Worm (Caenorhabditis elegans) whole organism, L4 larva: ENCODE data around the gene Y71H2AL.2.

ENCODE experiments used
- D1046.2 ChIP-seq: fragments of 200-800 bp; sonication (Bioruptor generic); IDR thresholded peaks from 2 replicates; pipeline ENCODE4 v1.3.6; 2022; ENCODE audit warnings: missing genetic modification characterization, missing compliant biosample characterization
- F10B5.3 ChIP-seq: sonication (generic microtip); optimal IDR thresholded peaks from 2 replicates; lab custom pipeline; 2016; ENCODE audit warnings: mild to moderate bottlenecking, missing genetic modification characterization, missing compliant biosample characterization
- F37D6.2 ChIP-seq: sonication (generic microtip); optimal IDR thresholded peaks from 2 replicates; lab custom pipeline; 2016; ENCODE audit warnings: mild to moderate bottlenecking, missing genetic modification characterization, missing compliant biosample characterization
- R02D3.7 ChIP-seq: fragments of 150-350 bp; sonication (generic microtip); optimal IDR thresholded peaks from 3 replicates; lab custom pipeline; 2014; ENCODE audit warnings: missing biosample characterization, missing genetic modification characterization
- T20F7.1 ChIP-seq: fragments of 200-800 bp; sonication (Bioruptor generic); optimal IDR thresholded peaks from 2 replicates; lab custom pipeline; 2018; ENCODE audit warnings: mild to moderate bottlenecking, missing genetic modification characterization, missing compliant biosample characterization
- Y5F2A.4 ChIP-seq: fragments of 200-800 bp; sonication (Bioruptor generic); optimal IDR thresholded peaks from 2 replicates; lab custom pipeline; 2018; ENCODE audit warnings: mild to moderate bottlenecking, missing genetic modification characterization, missing compliant biosample characterization
- Y75B8A.6 ChIP-seq: fragments of 200-800 bp; sonication (Bioruptor generic); IDR thresholded peaks from 2 replicates; pipeline ENCODE4 v1.3.6; 2022; ENCODE audit warnings: missing genetic modification reagents, missing genetic modification characterization, missing compliant biosample characterization
- ZK337.2 ChIP-seq: fragments of 200-800 bp; sonication (Bioruptor generic); IDR thresholded peaks from 2 replicates; pipeline ENCODE4 v1.3.6; 2022; ENCODE audit warnings: missing genetic modification reagents, missing genetic modification characterization, missing compliant biosample characterization
- ZK546.5 ChIP-seq, 2 experiments: sonication (generic microtip); optimal IDR thresholded peaks; 2 replicates each; lab custom pipeline; 2017; ENCODE audit warnings: missing biosample characterization in 2 of 2, missing genetic modification characterization in 2 of 2
- arid-1 ChIP-seq: fragments of 200-800 bp; sonication (Bioruptor generic); conservative IDR thresholded peaks from 2 replicates; pipeline ENCODE4 v1.3.6; 2022; ENCODE audit warnings: missing genetic modification reagents, missing genetic modification characterization, missing compliant biosample characterization
- ceh-20 ChIP-seq: fragments of 200-800 bp; sonication (Bioruptor generic); IDR thresholded peaks from 2 replicates; pipeline ENCODE4 v1.3.6; 2022; ENCODE audit warnings: missing genetic modification reagents, missing genetic modification characterization, missing compliant biosample characterization
- ceh-44 ChIP-seq: fragments of 200-800 bp; sonication (Bioruptor generic); IDR thresholded peaks from 2 replicates; pipeline ENCODE4 v1.3.6; 2022; ENCODE audit warnings: missing genetic modification reagents, missing genetic modification characterization, missing compliant biosample characterization
- ceh-62 ChIP-seq: sonication (generic microtip); optimal IDR thresholded peaks from 2 replicates; lab custom pipeline; 2017; ENCODE audit warnings: missing biosample characterization, missing genetic modification characterization
- ces-1 ChIP-seq: fragments of 150-350 bp; sonication (generic microtip); optimal IDR thresholded peaks from 4 replicates; lab custom pipeline; 2014; ENCODE audit warnings: missing biosample characterization, missing genetic modification reagents, missing genetic modification characterization
- daf-12 ChIP-seq: fragments of 150-350 bp; optimal IDR thresholded peaks from 2 replicates; lab custom pipeline; 2014; ENCODE audit warnings: missing biosample characterization, missing genetic modification reagents, missing genetic modification characterization
- daf-16 ChIP-seq, 3 experiments: sonication (generic microtip); optimal IDR thresholded peaks; 2 replicates each; lab custom pipeline; 2016 to 2017; ENCODE audit warnings: missing genetic modification characterization in 3 of 3, missing genetic modification reagents in 3 of 3, mild to moderate bottlenecking in 2 of 3, missing compliant biosample characterization in 2 of 3, missing biosample characterization in 1 of 3, moderate library complexity in 1 of 3
- dmd-6 ChIP-seq: fragments of 200-800 bp; sonication (Bioruptor generic); IDR thresholded peaks from 2 replicates; pipeline ENCODE4 v1.3.6; 2022; ENCODE audit warnings: missing genetic modification reagents, missing genetic modification characterization, missing compliant biosample characterization
- dmd-8 ChIP-seq: fragments of 200-800 bp; sonication (Bioruptor generic); IDR thresholded peaks from 2 replicates; pipeline ENCODE4 v1.3.6; 2022; ENCODE audit warnings: missing genetic modification characterization, missing compliant biosample characterization
- dpl-1 ChIP-seq: fragments of 150-350 bp; optimal IDR thresholded peaks from 2 replicates; lab custom pipeline; 2014; ENCODE audit warnings: missing biosample characterization, missing genetic modification reagents, missing genetic modification characterization
- egl-27 ChIP-seq: sonication (generic microtip); optimal IDR thresholded peaks from 3 replicates; lab custom pipeline; 2017; ENCODE audit warnings: missing biosample characterization, missing genetic modification reagents, missing genetic modification characterization
- fkh-10 ChIP-seq: fragments of 150-350 bp; optimal IDR thresholded peaks from 2 replicates; lab custom pipeline; 2014; ENCODE audit warnings: missing biosample characterization, missing genetic modification reagents, missing genetic modification characterization
- fos-1 ChIP-seq: fragments of 150-350 bp; optimal IDR thresholded peaks from 2 replicates; lab custom pipeline; 2014; ENCODE audit warnings: missing biosample characterization, missing genetic modification characterization
- hlh-30 ChIP-seq: sonication (generic microtip); optimal IDR thresholded peaks from 2 replicates; lab custom pipeline; 2017; ENCODE audit warnings: antibody characterized with exemption, mild to moderate bottlenecking, missing genetic modification characterization, missing compliant biosample characterization; ENCODE audit not compliant: insufficient read depth
- hmg-1.1 ChIP-seq: fragments of 200-800 bp; sonication (Bioruptor generic); IDR thresholded peaks from 2 replicates; pipeline ENCODE4 v1.3.6; 2022; ENCODE audit warnings: missing genetic modification reagents, missing genetic modification characterization, missing compliant biosample characterization
- jun-1 ChIP-seq: fragments of 150-350 bp; optimal IDR thresholded peaks from 2 replicates; lab custom pipeline; 2014; ENCODE audit warnings: missing biosample characterization, missing genetic modification reagents, missing genetic modification characterization
- lin-38 ChIP-seq: fragments of 200-800 bp; sonication (Bioruptor generic); IDR thresholded peaks from 2 replicates; pipeline ENCODE4 v1.3.6; 2022; ENCODE audit warnings: missing genetic modification reagents, missing genetic modification characterization, missing compliant biosample characterization
- mdl-1 ChIP-seq, 2 experiments: fragments of 150-350 bp in 1 of 2; sonication (generic microtip) in 1 of 2; optimal IDR thresholded peaks; 2 replicates each; lab custom pipeline; 2014 to 2017; ENCODE audit warnings: missing biosample characterization in 2 of 2, missing genetic modification characterization in 2 of 2
- mep-1 ChIP-seq: fragments of 150-350 bp; sonication (generic microtip); optimal IDR thresholded peaks from 3 replicates; lab custom pipeline; 2014; ENCODE audit warnings: missing biosample characterization, missing genetic modification characterization
- nhr-11 ChIP-seq: fragments of 150-350 bp; optimal IDR thresholded peaks from 2 replicates; lab custom pipeline; 2014; ENCODE audit warnings: missing biosample characterization, missing genetic modification characterization
- nhr-111 ChIP-seq: fragments of 200-800 bp; sonication (Bioruptor generic); optimal IDR thresholded peaks from 2 replicates; lab custom pipeline; 2018; ENCODE audit warnings: mild to moderate bottlenecking, missing genetic modification characterization, missing compliant biosample characterization
- nhr-237 ChIP-seq: sonication (generic microtip); optimal IDR thresholded peaks from 2 replicates; lab custom pipeline; 2017; ENCODE audit warnings: missing biosample characterization, missing genetic modification characterization
- nhr-25 ChIP-seq: sonication (generic microtip); optimal IDR thresholded peaks from 2 replicates; lab custom pipeline; 2017; ENCODE audit warnings: missing genetic modification characterization, mild to moderate bottlenecking, missing compliant biosample characterization, antibody characterized with exemption, moderate library complexity, borderline replicate concordance; ENCODE audit not compliant: insufficient read depth
- nhr-28 ChIP-seq: fragments of 150-350 bp; optimal IDR thresholded peaks from 2 replicates; lab custom pipeline; 2014; ENCODE audit warnings: missing biosample characterization, missing genetic modification characterization
- nhr-77 ChIP-seq: fragments of 150-350 bp; optimal IDR thresholded peaks from 2 replicates; lab custom pipeline; 2014; ENCODE audit warnings: missing biosample characterization, missing genetic modification characterization
- pqm-1 ChIP-seq: sonication (generic microtip); optimal IDR thresholded peaks from 2 replicates; lab custom pipeline; 2017; ENCODE audit warnings: missing biosample characterization, missing genetic modification characterization
- skn-1 ChIP-seq: fragments of 150-350 bp; optimal IDR thresholded peaks from 2 replicates; lab custom pipeline; 2014; ENCODE audit warnings: missing biosample characterization, missing genetic modification characterization
- snpc-1.2 ChIP-seq: fragments of 200-800 bp; sonication (Bioruptor generic); IDR thresholded peaks from 2 replicates; pipeline ENCODE4 v1.3.6; 2022; ENCODE audit warnings: missing genetic modification reagents, missing genetic modification characterization, missing compliant biosample characterization
- snpc-4 ChIP-seq: fragments of 150-350 bp; optimal IDR thresholded peaks from 2 replicates; lab custom pipeline; 2014; ENCODE audit warnings: missing biosample characterization, missing genetic modification characterization
- spr-3 ChIP-seq: fragments of 200-800 bp; sonication (Bioruptor generic); optimal IDR thresholded peaks from 2 replicates; lab custom pipeline; 2018; ENCODE audit warnings: mild to moderate bottlenecking, missing genetic modification characterization, missing compliant biosample characterization
- unc-62 ChIP-seq, 3 experiments: fragments of 150-350 bp in 1 of 3; sonication (generic microtip); optimal IDR thresholded peaks in 2 of 3; peaks in 1 of 3; 1 replicate in 1 of 3; 2 replicates in 2 of 3; lab custom pipeline; 2014 to 2017; ENCODE audit warnings: missing biosample characterization in 3 of 3, missing genetic modification characterization in 3 of 3, missing genetic modification reagents in 3 of 3, missing genotype in 1 of 3
- zag-1 ChIP-seq: fragments of 150-350 bp; optimal IDR thresholded peaks from 2 replicates; lab custom pipeline; 2014; ENCODE audit warnings: missing biosample characterization, missing genetic modification characterization
- zfp-3 ChIP-seq: fragments of 200-800 bp; sonication (Bioruptor generic); conservative IDR thresholded peaks from 2 replicates; pipeline ENCODE4 v1.3.6; 2022; ENCODE audit warnings: missing genetic modification reagents, missing genetic modification characterization, missing compliant biosample characterization
- ztf-11 ChIP-seq: fragments of 150-350 bp; optimal IDR thresholded peaks from 2 replicates; lab custom pipeline; 2014; ENCODE audit warnings: missing biosample characterization, missing genetic modification characterization
- ztf-7 ChIP-seq: fragments of 150-350 bp; optimal IDR thresholded peaks from 2 replicates; lab custom pipeline; 2014; ENCODE audit warnings: missing biosample characterization, missing genetic modification characterization

Y71H2AL.2 gene

DNA sequence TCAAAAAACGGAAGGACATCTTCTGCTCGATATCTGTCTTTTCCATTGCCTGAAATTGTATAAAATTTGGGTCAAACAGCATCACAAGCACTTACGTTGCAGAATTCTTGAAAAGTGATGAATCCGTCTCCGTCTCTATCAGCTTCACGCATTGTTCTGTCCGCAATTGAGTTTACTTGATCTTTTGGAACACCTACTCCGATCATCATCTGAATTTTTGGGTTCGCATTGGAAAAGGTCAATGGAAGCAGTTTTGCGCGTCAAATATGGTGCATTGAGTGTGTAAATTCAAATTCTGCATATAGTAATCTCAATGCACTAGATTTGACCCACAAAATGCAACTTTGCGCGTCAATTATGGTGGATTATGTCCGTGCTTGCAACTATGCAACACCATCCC lies 4.6 kb upstream of the Y71H2AL.2 start:
- TF ChIP-seq unc-62 (GFP tag; optimal IDR thresholded peaks at IDR 0.05 in 1 of 2; lab: Kevin White, UChicago) (peak in 1 of 2 experiments; percentile 97), unc-62 (tag; optimal IDR thresholded peaks at IDR 0.05; lab: Kevin White, UChicago) (no peak), ztf-11 (tag; lab: Kevin White, UChicago) (no peak)

DNA sequence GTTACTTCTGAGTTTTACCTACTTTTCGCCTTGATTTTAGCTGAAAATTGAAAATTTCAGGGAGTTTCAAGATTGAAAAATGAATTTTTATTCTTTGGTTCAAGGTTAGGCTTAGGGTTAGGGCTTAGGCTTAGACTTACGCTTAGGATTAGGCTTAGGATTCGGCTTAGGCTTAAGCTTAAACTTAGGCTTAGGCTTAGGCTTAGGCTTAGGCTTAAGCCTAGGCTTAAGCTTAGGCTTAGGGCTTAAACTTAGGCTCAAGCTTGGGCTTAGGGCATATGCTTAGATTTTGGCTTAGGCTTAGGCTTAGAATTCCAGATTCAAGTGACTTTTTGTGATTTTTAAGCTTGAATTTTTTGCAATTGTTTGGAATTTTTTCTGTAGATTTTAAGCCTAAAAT lies 2.8 kb upstream of the Y71H2AL.2 start:
- TF ChIP-seq nhr-111 (GFP tag; lab: Kevin White, UChicago) (no peak), T20F7.1 (GFP tag; lab: Kevin White, UChicago) (no peak), ces-1 (no peak), zag-1 (tag; lab: Kevin White, UChicago) (no peak)
- TF ChIP-seq, all 104 proteins: peak for 0

DNA sequence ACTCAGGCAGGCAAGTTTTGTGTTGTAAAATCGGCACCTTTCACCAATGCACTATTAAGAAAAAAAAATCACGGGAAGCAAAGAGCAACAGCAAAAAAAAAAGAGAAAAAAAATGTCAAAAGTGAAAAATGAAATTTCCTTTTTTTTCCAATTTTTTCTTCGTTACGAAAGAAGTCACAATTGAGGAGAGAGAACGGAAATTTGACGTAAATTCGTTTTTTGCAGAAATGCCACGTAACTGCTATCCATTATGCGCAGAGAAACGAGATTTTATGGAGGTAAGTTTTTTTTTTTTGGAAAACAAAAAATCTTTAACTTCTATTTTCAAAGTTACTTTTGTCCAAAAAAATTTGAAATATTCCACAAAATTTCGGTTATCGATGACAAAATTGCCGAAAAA lies 499 bp downstream of the Y71H2AL.2 start:
- TF ChIP-seq ceh-44 (GFP tag; lab: Robert Waterston, UW) (no peak), ceh-62 (tag; lab: Kevin White, UChicago) (no peak), unc-62 (GFP tag; optimal IDR thresholded peaks at IDR 0.05 in 1 of 2; lab: Kevin White, UChicago) (no peak), unc-62 (tag; optimal IDR thresholded peaks at IDR 0.05; lab: Kevin White, UChicago) (no peak), Y5F2A.4 (GFP tag; lab: Kevin White, UChicago) (no peak), fkh-10 (GFP tag; lab: Kevin White, UChicago) (peak; percentile 71), ZK546.5 (tag; optimal IDR thresholded peaks at IDR 0.05; lab: Kevin White, UChicago) (no peak), Y75B8A.6 (no peak), snpc-1.2 (GFP tag; lab: Robert Waterston, UW) (no peak), ces-1 (peak; percentile 50), hmg-1.1 (GFP tag; lab: Robert Waterston, UW) (no peak)

DNA sequence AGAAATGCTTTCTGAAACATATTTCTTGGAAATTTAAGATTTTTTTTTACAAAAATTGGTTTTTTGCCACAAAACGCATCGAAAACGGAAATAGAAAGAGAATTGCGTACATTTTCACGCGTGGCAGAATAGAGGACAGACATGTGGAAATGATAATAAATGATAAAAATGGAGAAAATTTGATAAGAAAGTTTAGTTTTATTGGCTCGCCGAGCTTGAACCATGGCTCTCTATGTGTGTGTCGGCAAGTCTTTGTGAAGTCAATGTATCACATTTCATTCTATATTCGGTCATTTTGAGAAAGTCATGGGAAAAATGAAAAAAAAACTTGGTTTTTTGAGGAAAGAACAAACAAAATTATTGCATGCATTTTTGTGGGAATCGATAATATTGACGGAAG lies 1.2 kb downstream of the Y71H2AL.2 start:
- no peak for TF ChIP-seq R02D3.7
- no peak for TF ChIP-seq dmd-8 (GFP tag; lab: Robert Waterston, UW)
- TF ChIP-seq dmd-6 (GFP tag; lab: Robert Waterston, UW): peak; percentile 46
- no peak for TF ChIP-seq ceh-20 (GFP tag; lab: Robert Waterston, UW)
- no peak for TF ChIP-seq spr-3
- no peak for TF ChIP-seq dpl-1 (GFP tag; lab: Kevin White, UChicago)
- no peak for TF ChIP-seq mep-1 (tag; lab: Kevin White, UChicago)
- no peak for TF ChIP-seq ces-1
- TF ChIP-seq pqm-1 (tag; lab: Kevin White, UChicago): peak; percentile 76
- no peak for TF ChIP-seq lin-38
- TF ChIP-seq unc-62 (GFP tag; optimal IDR thresholded peaks at IDR 0.05 in 1 of 2; lab: Kevin White, UChicago): peak in 1 of 2 experiments; percentile 27
- no peak for TF ChIP-seq unc-62 (tag; optimal IDR thresholded peaks at IDR 0.05; lab: Kevin White, UChicago)
- TF ChIP-seq F37D6.2: no peak
- TF ChIP-seq nhr-28: peak; percentile 45
- peak in 1 of 2 experiments; percentile 29 for TF ChIP-seq mdl-1 (tag; optimal IDR thresholded peaks at IDR 0.05; lab: Kevin White, UChicago)
- TF ChIP-seq nhr-11 (tag; lab: Kevin White, UChicago): no peak
- TF ChIP-seq egl-27 (tag; lab: Kevin White, UChicago): no peak
- no peak for TF ChIP-seq D1046.2 (GFP tag; lab: Robert Waterston, UW)
- TF ChIP-seq nhr-77 (tag; lab: Kevin White, UChicago): peak; percentile 2
- TF ChIP-seq ZK546.5 (tag; optimal IDR thresholded peaks at IDR 0.05; lab: Kevin White, UChicago): no peak
- TF ChIP-seq fos-1 (tag; lab: Kevin White, UChicago): no peak
- TF ChIP-seq ZK337.2: no peak
- TF ChIP-seq hlh-30 (tag; lab: Kevin White, UChicago): peak; percentile 11
- no peak for TF ChIP-seq daf-16 (GFP tag; optimal IDR thresholded peaks at IDR 0.05; lab: Kevin White, UChicago)
- peak; percentile 30 for TF ChIP-seq daf-16 (tag; optimal IDR thresholded peaks at IDR 0.05; lab: Kevin White, UChicago)
- TF ChIP-seq arid-1 (GFP tag; lab: Robert Waterston, UW): no peak
- TF ChIP-seq nhr-237 (tag; lab: Kevin White, UChicago): no peak
- no peak for TF ChIP-seq F10B5.3
- TF ChIP-seq jun-1 (tag; lab: Kevin White, UChicago): no peak
- no peak for TF ChIP-seq T20F7.1 (GFP tag; lab: Kevin White, UChicago)
- TF ChIP-seq ztf-7: no peak
- TF ChIP-seq daf-12 (tag; lab: Kevin White, UChicago): no peak
- TF ChIP-seq nhr-25 (tag; lab: Kevin White, UChicago): no peak
- TF ChIP-seq zfp-3 (GFP tag; lab: Robert Waterston, UW): no peak
- TF ChIP-seq snpc-4 (tag; lab: Kevin White, UChicago): no peak
- no peak for TF ChIP-seq skn-1 (tag; lab: Kevin White, UChicago)
- TF ChIP-seq ceh-62 (tag; lab: Kevin White, UChicago): no peak
